Fruit fly (Drosophila melanogaster) whole organism, embryonic: ENCODE results near the gene Slimp.

Experiments
- Abd-B ChIP-seq: fragments of 200-800 bp; sonication (Bioruptor generic); optimal IDR thresholded peaks from 2 replicates; lab custom pipeline; 2018; ENCODE audit warnings: missing biosample characterization, mild to moderate bottlenecking, missing genetic modification characterization, moderate library complexity
- Aef1 ChIP-seq: fragments of 200-800 bp; sonication (Bioruptor generic); IDR thresholded peaks from 3 replicates; pipeline ENCODE4 v1.3.6; 2022; ENCODE audit warnings: missing biosample characterization, missing genetic modification characterization
- B-H1 ChIP-seq: fragments of 200-800 bp; sonication (Bioruptor generic); IDR thresholded peaks from 3 replicates; pipeline ENCODE4 v1.3.6; 2022; ENCODE audit warnings: missing biosample characterization, missing genetic modification characterization
- CG10274 ChIP-seq: fragments of 200-800 bp; sonication (Bioruptor generic); optimal IDR thresholded peaks from 3 replicates; lab custom pipeline; 2017; ENCODE audit warnings: missing biosample characterization, mild to moderate bottlenecking, missing genetic modification characterization
- CG11504 ChIP-seq: fragments of 200-800 bp; sonication (Bioruptor generic); optimal IDR thresholded peaks from 3 replicates; lab custom pipeline; 2019; ENCODE audit warnings: missing biosample characterization, mild to moderate bottlenecking, missing genetic modification characterization, moderate library complexity
- CG12071 ChIP-seq: fragments of 200-800 bp; sonication (Bioruptor generic); optimal IDR thresholded peaks from 3 replicates; lab custom pipeline; 2018; ENCODE audit warnings: missing biosample characterization, mild to moderate bottlenecking, missing genetic modification characterization
- CG1233 ChIP-seq: fragments of 200-800 bp; sonication (Bioruptor generic); optimal IDR thresholded peaks from 4 replicates; lab custom pipeline; 2018; ENCODE audit warnings: missing biosample characterization, mild to moderate bottlenecking, missing genetic modification characterization
- CG14050 ChIP-seq: fragments of 200-800 bp; sonication (Bioruptor generic); IDR thresholded peaks from 3 replicates; pipeline ENCODE4 v1.3.6; 2022; ENCODE audit warnings: missing biosample characterization, missing genetic modification characterization
- CG17186 ChIP-seq: fragments of 200-800 bp; sonication (Bioruptor generic); optimal IDR thresholded peaks from 3 replicates; lab custom pipeline; 2017; ENCODE audit warnings: missing biosample characterization, missing genetic modification reagents, missing genetic modification characterization
- CG17328 ChIP-seq: fragments of 200-800 bp; sonication (Bioruptor generic); IDR thresholded peaks from 2 replicates; pipeline ENCODE4 v1.3.6; 2022; ENCODE audit warnings: missing biosample characterization, missing genetic modification characterization
- CG17802 ChIP-seq: fragments of 200-800 bp; sonication (Bioruptor generic); optimal IDR thresholded peaks from 2 replicates; lab custom pipeline; 2018; ENCODE audit warnings: missing biosample characterization, mild to moderate bottlenecking, missing genetic modification characterization, moderate library complexity
- CG18599 ChIP-seq: fragments of 200-800 bp; sonication (Bioruptor generic); optimal IDR thresholded peaks from 3 replicates; lab custom pipeline; 2017; ENCODE audit warnings: missing biosample characterization, missing genetic modification characterization, mild to moderate bottlenecking, moderate library complexity, missing genetic modification reagents
- CG2129 ChIP-seq: fragments of 200-800 bp; sonication (Bioruptor generic); IDR thresholded peaks from 2 replicates; pipeline ENCODE4 v1.3.6; 2022; ENCODE audit warnings: missing biosample characterization, missing genetic modification characterization; ENCODE audit not compliant: partially characterized antibody
- CG2678 ChIP-seq: fragments of 200-800 bp; sonication (Bioruptor generic); optimal IDR thresholded peaks from 3 replicates; lab custom pipeline; 2019; ENCODE audit warnings: missing biosample characterization, mild to moderate bottlenecking, missing genetic modification characterization, moderate library complexity
- CG43689 ChIP-seq: fragments of 200-800 bp; sonication (Bioruptor generic); IDR thresholded peaks from 2 replicates; pipeline ENCODE4 v1.3.6; 2022; ENCODE audit warnings: missing biosample characterization, missing genetic modification characterization
- CG7745 ChIP-seq: fragments of 200-800 bp; sonication (Bioruptor generic); optimal IDR thresholded peaks from 2 replicates; lab custom pipeline; 2018; ENCODE audit warnings: missing biosample characterization, mild to moderate bottlenecking, missing genetic modification characterization, moderate library complexity
- CG8281 ChIP-seq: fragments of 200-800 bp; sonication (Bioruptor generic); optimal IDR thresholded peaks from 2 replicates; lab custom pipeline; 2018; ENCODE audit warnings: missing biosample characterization, mild to moderate bottlenecking, missing genetic modification characterization, moderate library complexity
- CG8478 ChIP-seq: fragments of >200 bp; optimal IDR thresholded peaks from 2 replicates; lab custom pipeline; 2018
- CG9932 ChIP-seq: fragments of 200-800 bp; sonication (Bioruptor generic); IDR thresholded peaks from 2 replicates; pipeline ENCODE4 v1.3.6; 2022; ENCODE audit warnings: missing biosample characterization, missing genetic modification characterization
- CHES-1-like ChIP-seq: fragments of 200-800 bp; sonication (Bioruptor generic); optimal IDR thresholded peaks from 2 replicates; lab custom pipeline; 2016; ENCODE audit warnings: missing biosample characterization, missing genetic modification characterization
- Camta ChIP-seq: fragments of 200-800 bp; sonication (Bioruptor generic); optimal IDR thresholded peaks from 2 replicates; lab custom pipeline; 2016; ENCODE audit warnings: missing biosample characterization, missing genetic modification characterization
- D ChIP-seq, 2 experiments: fragments of 200-800 bp in 1 of 2; fragments of >200 bp in 1 of 2; sonication (Bioruptor generic) in 1 of 2; optimal IDR thresholded peaks; 2 replicates in 1 of 2; 3 replicates in 1 of 2; lab custom pipeline; 2017; ENCODE audit warnings: mild to moderate bottlenecking in 1 of 2, missing biosample characterization in 1 of 2, missing genetic modification characterization in 1 of 2, missing genetic modification reagents in 1 of 2
- E2f1 ChIP-seq: fragments of 200-800 bp; sonication (Bioruptor generic); IDR thresholded peaks from 2 replicates; pipeline ENCODE4 v1.3.6; 2022; ENCODE audit warnings: missing biosample characterization, missing genetic modification characterization
- E2f2 ChIP-seq: fragments of 200-800 bp; sonication (Bioruptor generic); IDR thresholded peaks from 2 replicates; pipeline ENCODE4 v1.3.6; 2022; ENCODE audit warnings: missing biosample characterization, missing genetic modification characterization
- GATAe ChIP-seq: fragments of 200-800 bp; sonication (Bioruptor generic); conservative IDR thresholded peaks from 2 replicates; pipeline ENCODE4 v1.3.6; 2022; ENCODE audit warnings: missing biosample characterization, missing genetic modification characterization
- HLH54F ChIP-seq: fragments of 200-800 bp; sonication (Bioruptor generic); optimal IDR thresholded peaks from 3 replicates; lab custom pipeline; 2016; ENCODE audit warnings: missing biosample characterization, missing genetic modification characterization
- Hey ChIP-seq: fragments of 200-800 bp; sonication (Bioruptor generic); optimal IDR thresholded peaks from 3 replicates; lab custom pipeline; 2018; ENCODE audit warnings: missing biosample characterization, mild to moderate bottlenecking, missing genetic modification characterization
- HmgZ ChIP-seq: fragments of 200-800 bp; sonication (Bioruptor generic); optimal IDR thresholded peaks from 2 replicates; lab custom pipeline; 2018; ENCODE audit warnings: missing biosample characterization, mild to moderate bottlenecking, missing genetic modification characterization
- Myb ChIP-seq: fragments of 200-800 bp; sonication (Bioruptor generic); optimal IDR thresholded peaks from 2 replicates; lab custom pipeline; 2016; ENCODE audit warnings: missing biosample characterization, missing genetic modification characterization
- Rx ChIP-seq: fragments of 200-800 bp; sonication (Bioruptor generic); IDR thresholded peaks from 2 replicates; pipeline ENCODE4 v1.3.6; 2022; ENCODE audit warnings: missing biosample characterization, missing genetic modification characterization
- Taf1 ChIP-seq: fragments of 200-800 bp; sonication (Bioruptor generic); IDR thresholded peaks from 2 replicates; pipeline ENCODE4 v1.3.6; 2022; ENCODE audit warnings: missing biosample characterization, missing genetic modification characterization
- cad ChIP-seq: fragments of >200 bp; optimal IDR thresholded peaks from 2 replicates; lab custom pipeline; 2017; ENCODE audit warnings: missing biosample characterization, missing genetic modification characterization
- chn ChIP-seq: fragments of 200-800 bp; sonication (Bioruptor generic); optimal IDR thresholded peaks from 2 replicates; lab custom pipeline; 2016; ENCODE audit warnings: missing biosample characterization, missing genetic modification characterization
- dmrt99B ChIP-seq: fragments of 200-800 bp; sonication (Bioruptor generic); optimal IDR thresholded peaks from 2 replicates; lab custom pipeline; 2018; ENCODE audit warnings: missing biosample characterization, mild to moderate bottlenecking, missing genetic modification characterization, moderate library complexity
- ewg ChIP-seq: fragments of 200-800 bp; sonication (Bioruptor generic); optimal IDR thresholded peaks from 3 replicates; lab custom pipeline; 2017; ENCODE audit warnings: mild to moderate bottlenecking, missing biosample characterization, missing genetic modification reagents, missing genetic modification characterization
- ftz-f1 ChIP-seq: fragments of 200-800 bp; sonication (Bioruptor generic); optimal IDR thresholded peaks from 2 replicates; lab custom pipeline; 2016; ENCODE audit warnings: missing biosample characterization, missing genetic modification characterization
- gcm2 ChIP-seq: fragments of 200-800 bp; sonication (Bioruptor generic); optimal IDR thresholded peaks from 2 replicates; lab custom pipeline; 2016; ENCODE audit warnings: missing biosample characterization, missing genetic modification characterization
- gfzf ChIP-seq: fragments of 200-800 bp; sonication (Bioruptor generic); optimal IDR thresholded peaks from 2 replicates; lab custom pipeline; 2016; ENCODE audit warnings: missing biosample characterization, mild to moderate bottlenecking, missing genetic modification characterization, moderate library complexity
- nom ChIP-seq: fragments of 200-800 bp; sonication (Bioruptor generic); optimal IDR thresholded peaks from 2 replicates; lab custom pipeline; 2017; ENCODE audit warnings: missing biosample characterization, missing genetic modification characterization, mild to moderate bottlenecking, moderate library complexity, missing genetic modification reagents
- otp ChIP-seq: fragments of 200-800 bp; sonication (Bioruptor generic); IDR thresholded peaks from 3 replicates; pipeline ENCODE4, ENCODE4 v1.3.6; 2022; ENCODE audit warnings: missing biosample characterization, missing genetic modification characterization
- pita ChIP-seq: fragments of 200-800 bp; sonication (Bioruptor generic); optimal IDR thresholded peaks from 2 replicates; lab custom pipeline; 2017; ENCODE audit warnings: missing biosample characterization, mild to moderate bottlenecking, missing genetic modification characterization
- seq ChIP-seq: fragments of 200-800 bp; sonication (Bioruptor generic); IDR thresholded peaks from 2 replicates; pipeline ENCODE4 v1.3.6; 2022; ENCODE audit warnings: missing biosample characterization, missing genetic modification characterization
- sqz ChIP-seq: fragments of 200-800 bp; sonication (Bioruptor generic); optimal IDR thresholded peaks from 3 replicates; lab custom pipeline; 2018; ENCODE audit warnings: missing biosample characterization, mild to moderate bottlenecking, missing genetic modification characterization
- ssp ChIP-seq: fragments of 200-800 bp; sonication (Bioruptor generic); IDR thresholded peaks from 2 replicates; pipeline ENCODE4 v1.3.6; 2022; ENCODE audit warnings: missing biosample characterization, missing genetic modification characterization
- tna ChIP-seq: fragments of 200-800 bp; sonication (Bioruptor generic); IDR thresholded peaks from 2 replicates; pipeline ENCODE4 v1.3.6; 2022; ENCODE audit warnings: missing biosample characterization, missing genetic modification characterization; ENCODE audit not compliant: partially characterized antibody
- trh ChIP-seq: fragments of 200-800 bp; sonication (Bioruptor generic); optimal IDR thresholded peaks from 2 replicates; lab custom pipeline; 2016; ENCODE audit warnings: missing biosample characterization, missing genetic modification characterization
- vnd ChIP-seq: fragments of 200-800 bp; sonication (Bioruptor generic); IDR thresholded peaks from 3 replicates; pipeline ENCODE4 v1.3.6; 2022; ENCODE audit warnings: missing biosample characterization, missing genetic modification characterization; ENCODE audit not compliant: partially characterized antibody
- wdn ChIP-seq: fragments of 200-800 bp; sonication (Bioruptor generic); IDR thresholded peaks from 2 replicates; pipeline ENCODE4 v1.3.6; 2022; ENCODE audit warnings: missing biosample characterization, missing genetic modification characterization
- z ChIP-seq: fragments of 200-800 bp; sonication (Bioruptor generic); IDR thresholded peaks from 3 replicates; pipeline ENCODE4 v1.3.6; 2022; ENCODE audit warnings: missing biosample characterization, missing genetic modification characterization

The Slimp gene

DNA sequence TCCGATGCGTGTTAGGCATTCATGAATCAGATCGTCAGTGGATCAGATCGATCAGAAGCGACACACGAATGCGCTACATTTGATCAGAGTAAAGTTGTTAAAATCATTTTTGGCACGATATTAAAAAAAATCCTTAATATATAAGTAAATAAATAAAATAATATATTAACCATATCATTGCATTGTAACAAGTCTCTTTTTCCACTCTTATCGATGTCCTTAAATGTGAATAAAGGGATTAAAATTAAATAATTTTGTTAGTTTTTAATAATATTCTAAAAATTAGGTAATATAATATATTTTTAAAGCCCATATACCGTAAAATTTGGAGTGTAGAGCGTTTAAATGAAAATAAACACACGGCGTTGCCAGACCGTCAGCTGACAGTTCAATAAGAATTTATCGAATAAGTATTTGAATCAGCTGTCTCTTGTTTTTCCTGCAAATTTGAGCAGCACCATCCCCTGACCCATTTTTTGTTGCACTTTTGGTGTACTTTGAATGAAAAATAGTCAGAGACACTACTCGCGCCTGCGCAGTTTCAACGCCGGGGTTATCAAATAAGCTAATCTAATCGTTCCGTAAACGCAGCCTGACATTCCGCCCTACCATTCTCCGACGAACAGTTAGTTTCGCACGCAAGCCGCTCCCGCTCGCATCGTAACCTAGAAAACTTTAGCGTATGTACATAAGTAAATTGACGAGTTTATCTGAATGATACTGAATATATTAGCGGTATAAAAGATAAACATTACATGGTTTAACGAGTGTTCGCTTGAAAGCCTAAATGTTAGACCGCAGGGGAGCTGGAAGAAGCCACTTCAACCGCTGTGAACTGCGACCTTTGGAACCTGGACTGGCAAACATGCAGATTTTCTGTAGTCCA, 3.4 kb upstream of the Slimp start, which contains the start of the genes p38a and CG6178 (continued):
- TF ChIP-seq CG10274 (peak; percentile 99), Aef1 (GFP tag; lab: Robert Waterston, UW) (peak; percentile 97), z (GFP tag; lab: Robert Waterston, UW) (peak; percentile 43; the same call in 1 of the 3 replicates), otp (GFP tag; lab: Robert Waterston, UW) (peak; percentile 79), Taf1 (peak; percentile 88), GATAe (GFP tag; lab: Robert Waterston, UW) (peak; percentile 89), CG8281 (tag; lab: Kevin White, UChicago) (peak; percentile 88), CG43689 (peak; percentile 92), pita (no peak), CG1233 (GFP tag; lab: Kevin White, UChicago) (peak; percentile 97), E2f2 (GFP tag; lab: Robert Waterston, UW) (peak; percentile 82), ftz-f1 (GFP tag; lab: Kevin White, UChicago) (no peak), CG11504 (peak; percentile 98), trh (GFP tag; lab: Kevin White, UChicago) (peak; percentile 84), CG14050 (peak; percentile 96), D (optimal IDR thresholded peaks at IDR 0.05; lab: Kevin White, UChicago) (no peak), D (GFP tag; optimal IDR thresholded peaks at IDR 0.05; lab: Kevin White, UChicago) (peak; percentile 95), CG9932 (GFP tag; lab: Robert Waterston, UW) (peak; percentile 97), CG18599 (GFP tag; lab: Kevin White, UChicago) (peak; percentile 98), cad (no peak), gfzf (GFP tag; lab: Kevin White, UChicago) (no peak), Hey (tag; lab: Kevin White, UChicago) (peak; percentile 53), chn (GFP tag; lab: Kevin White, UChicago) (peak; percentile 46), tna (no peak), CG8478 (lab: Kevin White, UChicago) (no peak), CG17186 (GFP tag; lab: Kevin White, UChicago) (no peak), vnd (GFP tag; lab: Robert Waterston, UW) (no peak), Abd-B (GFP tag; lab: Kevin White, UChicago) (peak; percentile 99), CG17802 (tag; lab: Kevin White, UChicago) (peak; percentile 76), gcm2 (no peak), CG17328 (GFP tag; lab: Robert Waterston, UW) (peak; percentile 95), seq (peak; percentile 96), ewg (GFP tag; lab: Kevin White, UChicago) (peak; percentile 92), Rx (GFP tag; lab: Robert Waterston, UW) (peak; percentile 88), Myb (GFP tag; lab: Kevin White, UChicago) (peak; percentile 33), CG2129 (GFP tag; lab: Robert Waterston, UW) (no peak), Camta (peak; percentile 33), HmgZ (peak; percentile 91), CG12071 (GFP tag; lab: Kevin White, UChicago) (peak; percentile 85), wdn (GFP tag; lab: Robert Waterston, UW) (peak; percentile 95), B-H1 (GFP tag; lab: Robert Waterston, UW) (peak; percentile 95), CG7745 (peak; percentile 35), ssp (GFP tag; lab: Robert Waterston, UW) (peak; percentile 91), dmrt99B (tag; lab: Kevin White, UChicago) (peak; percentile 99), HLH54F (GFP tag; lab: Kevin White, UChicago) (peak; percentile 68), CG2678 (tag; lab: Kevin White, UChicago) (peak; percentile 99), E2f1 (GFP tag; lab: Robert Waterston, UW) (peak; percentile 97), sqz (GFP tag; lab: Kevin White, UChicago) (peak; percentile 91), CHES-1-like (peak; percentile 15), nom (GFP tag; lab: Kevin White, UChicago) (peak; percentile 94)
